Fruit fly (Drosophila melanogaster): ENCODE results near the gene Sgs4.

DNA sequence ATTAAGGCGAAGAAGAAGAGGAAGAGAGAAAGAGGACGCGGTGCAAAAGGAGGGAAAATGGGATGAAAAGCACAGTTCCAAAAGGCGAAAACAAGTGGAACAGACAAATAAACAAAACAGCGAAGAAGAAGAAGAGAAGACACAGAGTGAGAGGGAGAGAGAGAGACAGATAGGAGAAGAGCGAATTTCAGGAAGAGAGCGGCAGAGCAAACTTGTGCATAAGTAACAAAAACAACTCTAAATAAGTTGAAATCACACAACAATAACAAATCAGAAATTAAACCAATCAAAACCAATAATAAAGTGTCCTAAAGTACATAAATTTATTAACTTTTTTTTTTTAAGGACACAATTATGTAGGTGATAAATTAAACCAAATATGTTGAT is 45.6 kb downstream of the Sgs4 start:
- TF ChIP-seq CG4496 (GFP tag; IDR thresholded peaks at IDR 0.05) (no peak), CG8159 (tag; optimal IDR thresholded peaks at IDR 0.05) (no peak), CG8301 (tag; optimal IDR thresholded peaks at IDR 0.05) (no peak), CG12605 (GFP tag; IDR thresholded peaks at IDR 0.05) (no peak), EcR (GFP tag; optimal IDR thresholded peaks at IDR 0.05) (no peak), CG9948 (tag; optimal IDR thresholded peaks at IDR 0.05) (no peak), Ets98B (GFP tag; IDR thresholded peaks at IDR 0.05) (no peak), CG34367 (tag; optimal IDR thresholded peaks at IDR 0.05) (no peak)

Measured in whole organism, pupa.